Worm (Caenorhabditis elegans): ENCODE measurements around the gene gpc-1.

gpc-1 gene

DNA sequence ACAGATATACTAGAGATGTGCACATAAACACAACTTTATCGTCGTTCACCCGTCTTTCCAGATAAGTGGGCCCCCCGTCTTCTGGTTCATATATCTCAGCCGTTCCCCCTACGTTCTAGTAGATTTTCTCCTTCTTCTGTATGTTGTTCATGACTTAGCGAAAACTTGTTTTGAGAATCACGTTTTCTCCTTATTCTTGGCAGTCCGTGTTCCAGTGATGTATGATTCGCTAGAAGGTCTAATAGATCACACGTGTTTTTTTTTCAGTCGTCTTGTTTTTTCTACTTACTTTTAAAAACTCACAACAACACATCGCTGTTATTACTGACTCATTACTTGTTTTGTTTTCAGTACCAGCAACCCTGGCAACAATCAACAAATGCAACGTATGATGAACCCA lies 30.3 kb upstream of the gpc-1 start:
- no peak for TF ChIP-seq ceh-36 (tag; optimal IDR thresholded peaks at IDR 0.05)
- no peak for TF ChIP-seq ceh-13 (GFP tag; optimal IDR thresholded peaks at IDR 0.05)
- TF ChIP-seq B0310.2 (tag; optimal IDR thresholded peaks at IDR 0.05) = no peak
- TF ChIP-seq hmg-4 (GFP tag; optimal IDR thresholded peaks at IDR 0.05) = no peak
- TF ChIP-seq sea-1 (GFP tag; conservative IDR thresholded peaks at IDR 0.05) = no peak
- TF ChIP-seq aly-1 (tag; optimal IDR thresholded peaks at IDR 0.05) = no peak
- TF ChIP-seq ama-1 (optimal IDR thresholded peaks at IDR 0.05) = no peak
- no peak for TF ChIP-seq tbx-11 (GFP tag; IDR thresholded peaks at IDR 0.05)

DNA sequence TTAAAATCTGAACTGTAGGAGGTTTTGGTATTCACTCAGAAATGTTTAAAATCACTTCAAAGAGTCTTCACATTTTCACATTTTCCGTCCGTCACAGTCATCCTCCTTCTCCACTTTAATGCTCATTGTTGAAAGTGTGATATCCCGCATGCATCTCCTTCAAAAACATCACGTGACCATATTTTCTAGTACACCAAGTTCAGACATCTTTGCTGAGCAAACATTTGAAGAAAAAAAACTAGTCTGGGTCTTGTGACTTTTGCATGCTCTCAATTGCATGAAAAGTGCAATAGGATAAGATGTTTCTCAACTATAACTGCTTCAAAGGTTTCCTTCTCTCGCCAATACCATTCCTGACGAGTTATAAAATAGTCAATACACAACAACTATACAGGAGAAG lies 29.4 kb upstream of the gpc-1 start:
- TF ChIP-seq ceh-36 (tag; optimal IDR thresholded peaks at IDR 0.05) (no peak), ceh-13 (GFP tag; optimal IDR thresholded peaks at IDR 0.05) (no peak), hmbx-1 (tag; optimal IDR thresholded peaks at IDR 0.05) (no peak), scrt-1 (GFP tag; IDR thresholded peaks at IDR 0.05) (no peak), hnd-1 (tag; optimal IDR thresholded peaks at IDR 0.05) (no peak)

DNA sequence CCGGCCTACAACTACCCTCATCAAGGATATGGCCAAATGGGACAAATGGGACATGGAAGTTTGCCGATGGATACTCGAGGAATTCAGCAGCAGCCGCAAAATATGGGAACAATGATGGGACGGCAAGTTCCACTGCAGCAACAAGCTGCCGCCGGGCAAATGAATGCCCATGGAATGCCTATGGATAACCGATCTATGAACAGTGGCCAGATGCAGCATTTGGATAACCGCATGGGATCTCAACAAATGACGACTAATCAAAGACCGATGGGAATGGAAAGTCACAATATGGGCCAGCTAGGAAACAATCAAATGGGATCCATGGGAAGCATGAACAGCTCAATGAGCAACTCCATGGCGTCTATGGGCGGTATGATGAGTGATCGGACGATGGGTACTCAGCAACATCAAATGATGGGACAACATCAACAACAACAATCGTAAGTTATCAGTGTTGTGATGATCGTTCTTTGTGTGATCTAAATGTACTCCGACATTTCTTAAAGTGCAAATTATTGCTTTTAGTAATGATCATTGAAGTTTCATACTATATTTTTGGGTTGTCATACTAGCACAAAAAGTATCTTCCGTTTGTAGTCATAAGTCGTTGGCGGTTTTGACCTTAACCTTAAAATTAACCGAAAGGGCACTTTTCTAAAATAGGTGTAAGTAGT lies 28.7 kb upstream of the gpc-1 start:
- TF ChIP-seq tbx-37 (GFP tag; conservative IDR thresholded peaks at IDR 0.05) (no peak), B0310.2 (tag; optimal IDR thresholded peaks at IDR 0.05) (no peak), ama-1 (optimal IDR thresholded peaks at IDR 0.05) (no peak), hmbx-1 (tag; optimal IDR thresholded peaks at IDR 0.05) (no peak), F13C5.2 (tag; optimal IDR thresholded peaks at IDR 0.05) (no peak), pes-1 (GFP tag; IDR thresholded peaks at IDR 0.05) (no peak), sea-1 (GFP tag; conservative IDR thresholded peaks at IDR 0.05) (0 out of 2 replicates have a peak, but pooled peaks have one; percentile 37), ceh-13 (GFP tag; optimal IDR thresholded peaks at IDR 0.05) (no peak)

DNA sequence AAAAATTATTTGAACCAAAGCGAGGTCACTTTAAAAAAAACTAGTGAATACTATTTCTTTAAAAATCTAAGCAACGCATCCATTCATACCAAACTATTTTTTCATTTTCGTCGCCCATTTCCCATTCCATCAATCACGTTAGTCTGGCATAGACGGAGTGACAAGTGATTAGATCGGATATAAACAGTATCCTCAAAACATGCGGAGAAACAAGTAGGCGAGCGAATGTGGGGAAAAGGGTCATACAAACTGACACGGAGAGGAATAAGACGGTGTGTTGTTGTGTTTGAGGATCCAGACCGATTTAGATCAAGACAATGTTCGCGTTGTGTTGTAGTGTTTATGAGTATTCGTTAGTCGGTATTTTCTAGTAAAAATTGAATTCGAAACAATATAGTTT lies 27.6 kb upstream of the gpc-1 start:
- TF ChIP-seq B0310.2 (tag; optimal IDR thresholded peaks at IDR 0.05) = no peak
- TF ChIP-seq ets-7 (tag; optimal IDR thresholded peaks at IDR 0.05) = no peak
- no peak for TF ChIP-seq scrt-1 (GFP tag; IDR thresholded peaks at IDR 0.05)
- TF ChIP-seq sea-1 (GFP tag; conservative IDR thresholded peaks at IDR 0.05) = no peak
- no peak for TF ChIP-seq pes-1 (GFP tag; IDR thresholded peaks at IDR 0.05)
- no peak for TF ChIP-seq hmg-4 (GFP tag; optimal IDR thresholded peaks at IDR 0.05)
- no peak for TF ChIP-seq F13C5.2 (tag; optimal IDR thresholded peaks at IDR 0.05)
- TF ChIP-seq hnd-1 (tag; optimal IDR thresholded peaks at IDR 0.05) = no peak
- no peak for TF ChIP-seq aly-1 (tag; optimal IDR thresholded peaks at IDR 0.05)

DNA sequence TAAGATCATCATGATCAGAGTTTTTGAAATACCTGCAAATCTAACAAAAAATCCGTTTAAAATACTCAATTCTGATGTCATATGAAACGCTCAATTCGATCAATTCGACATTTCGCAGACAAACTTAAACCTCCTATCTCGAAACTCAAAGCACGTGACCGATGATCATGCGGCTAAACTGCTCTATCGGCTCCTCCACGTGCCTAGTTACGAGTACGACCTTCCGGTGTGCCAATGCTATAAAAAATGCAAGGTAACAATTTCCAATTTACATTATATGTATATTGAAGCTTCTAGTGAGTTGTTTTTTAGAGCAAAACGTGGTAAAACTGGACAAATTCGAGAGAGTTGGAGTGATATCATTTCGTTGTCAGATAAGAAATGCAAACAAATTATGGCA lies 26.4 kb upstream of the gpc-1 start:
- TF ChIP-seq ets-7 (tag; optimal IDR thresholded peaks at IDR 0.05) = no peak
- TF ChIP-seq ama-1 (optimal IDR thresholded peaks at IDR 0.05) = no peak
- no peak for TF ChIP-seq sea-1 (GFP tag; conservative IDR thresholded peaks at IDR 0.05)
- no peak for TF ChIP-seq hmbx-1 (tag; optimal IDR thresholded peaks at IDR 0.05)
- TF ChIP-seq F13C5.2 (tag; optimal IDR thresholded peaks at IDR 0.05) = no peak
- TF ChIP-seq flt-1 (GFP tag; IDR thresholded peaks at IDR 0.05) = no peak
- no peak for TF ChIP-seq tra-4 (tag; optimal IDR thresholded peaks at IDR 0.05)
- TF ChIP-seq B0310.2 (tag; optimal IDR thresholded peaks at IDR 0.05) = no peak
- TF ChIP-seq tbx-37 (GFP tag; conservative IDR thresholded peaks at IDR 0.05) = no peak
- TF ChIP-seq hmg-4 (GFP tag; optimal IDR thresholded peaks at IDR 0.05) = no peak
- TF ChIP-seq tbx-11 (GFP tag; IDR thresholded peaks at IDR 0.05) = no peak

DNA sequence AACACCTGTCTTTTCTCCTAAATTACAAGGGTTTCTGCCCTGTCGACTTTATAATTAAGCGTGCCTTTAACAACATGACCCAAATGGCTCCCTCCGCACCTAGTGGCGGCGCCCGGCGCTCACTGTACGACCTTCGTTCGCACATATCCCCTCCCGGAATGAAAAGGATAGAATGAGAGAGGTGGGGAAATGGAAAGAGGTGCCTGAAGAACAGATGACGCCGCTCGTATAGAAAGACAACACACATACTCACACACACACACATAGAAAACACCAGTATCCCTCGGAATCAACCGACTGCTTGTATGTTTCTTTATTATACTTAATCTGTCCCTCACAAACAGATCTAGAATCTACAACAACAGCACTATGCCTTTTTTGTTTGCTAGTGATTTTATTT lies 25.1 kb upstream of the gpc-1 start:
- no peak for TF ChIP-seq tra-4 (tag; optimal IDR thresholded peaks at IDR 0.05)
- TF ChIP-seq pes-1 (GFP tag; IDR thresholded peaks at IDR 0.05) = no peak

DNA sequence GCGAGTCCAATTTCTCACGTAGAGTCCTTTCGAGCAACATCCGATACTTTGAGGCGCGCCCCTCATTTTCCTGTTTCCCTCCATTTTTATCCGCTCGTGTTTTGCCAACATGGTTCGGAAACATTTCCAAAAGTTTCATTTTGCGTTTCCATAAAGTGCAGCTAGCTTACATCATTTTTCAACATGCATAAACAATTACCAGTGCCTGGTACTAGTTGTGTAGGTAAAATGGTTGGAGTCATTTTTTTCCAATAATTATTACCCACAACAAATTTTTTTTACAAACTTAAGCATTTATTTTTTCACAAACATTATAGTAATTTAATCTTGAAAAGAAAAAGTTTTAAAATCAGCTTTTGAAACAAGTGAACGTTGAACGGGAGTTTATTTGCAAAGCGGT lies 23.9 kb upstream of the gpc-1 start:
- TF ChIP-seq hnd-1 (tag; optimal IDR thresholded peaks at IDR 0.05) (no peak), tra-4 (tag; optimal IDR thresholded peaks at IDR 0.05) (no peak), flt-1 (GFP tag; IDR thresholded peaks at IDR 0.05) (no peak), ets-7 (tag; optimal IDR thresholded peaks at IDR 0.05) (no peak), tbx-11 (GFP tag; IDR thresholded peaks at IDR 0.05) (no peak), scrt-1 (GFP tag; IDR thresholded peaks at IDR 0.05) (no peak)

DNA sequence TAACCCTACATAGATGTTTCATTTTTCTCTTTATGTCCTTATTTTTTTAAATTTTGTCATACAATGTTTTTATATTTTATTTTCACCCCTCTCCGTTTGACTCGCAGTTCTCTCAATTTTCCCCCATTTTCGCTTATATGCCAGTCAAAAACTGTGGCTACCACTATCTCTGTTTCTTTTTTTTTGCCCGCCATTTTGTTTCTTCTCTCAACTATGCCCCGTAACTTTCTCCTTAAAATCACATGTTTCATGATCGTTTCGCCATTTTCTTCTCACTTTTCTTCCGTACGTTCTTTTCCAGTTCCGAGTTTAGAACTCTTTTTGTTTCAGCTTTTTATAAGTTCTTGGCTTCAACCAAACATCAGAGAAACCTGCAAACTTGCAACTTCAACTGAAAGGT lies 22.7 kb upstream of the gpc-1 start, which contains the start of gene pqn-18:
Gene pqn-18 (plus strand): TSS at position 331 of the 400 bp plus-strand sequence.
- TF ChIP-seq flt-1 (GFP tag; IDR thresholded peaks at IDR 0.05) = no peak
- TF ChIP-seq aly-1 (tag; optimal IDR thresholded peaks at IDR 0.05) = no peak
- no peak for TF ChIP-seq tra-4 (tag; optimal IDR thresholded peaks at IDR 0.05)
- TF ChIP-seq ceh-13 (GFP tag; optimal IDR thresholded peaks at IDR 0.05) = no peak

DNA sequence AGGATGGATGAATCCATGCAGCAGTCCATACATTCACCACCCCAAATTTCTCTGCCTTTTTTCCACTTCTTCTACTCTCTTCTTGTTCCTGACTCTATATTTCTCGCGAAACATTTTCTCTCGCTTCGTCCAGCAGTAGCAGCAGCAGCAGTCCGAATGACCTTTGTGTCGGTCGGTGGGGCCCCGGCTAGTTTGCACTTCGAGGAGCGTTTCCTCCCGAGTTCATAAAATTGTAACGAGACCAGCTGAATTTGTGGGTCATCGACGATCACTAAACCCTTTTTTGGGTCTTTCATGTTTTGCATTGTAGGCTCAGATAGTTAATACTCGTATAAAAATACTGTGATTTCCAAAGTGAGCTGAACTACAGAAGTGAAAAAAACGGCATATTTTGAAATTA lies 19.0 kb upstream of the gpc-1 start:
- TF ChIP-seq F13C5.2 (tag; optimal IDR thresholded peaks at IDR 0.05) (peak; percentile 1), pes-1 (GFP tag; IDR thresholded peaks at IDR 0.05) (no peak), hnd-1 (tag; optimal IDR thresholded peaks at IDR 0.05) (no peak), ceh-36 (tag; optimal IDR thresholded peaks at IDR 0.05) (no peak), tbx-37 (GFP tag; conservative IDR thresholded peaks at IDR 0.05) (no peak)

Data from whole organism, early embryonic.